Worm (Caenorhabditis elegans) whole organism, young adult: ENCODE data around the gene cgt-1.

Experiments
- B0261.1 ChIP-seq: sonication (generic microtip); optimal IDR thresholded peaks from 2 replicates; lab custom pipeline; 2016; ENCODE audit warnings: mild to moderate bottlenecking, missing genetic modification characterization, moderate library complexity, missing compliant biosample characterization
- D2030.7 ChIP-seq: fragments of 200-800 bp; sonication (Bioruptor generic); IDR thresholded peaks from 2 replicates; pipeline ENCODE4 v1.3.6; 2022; ENCODE audit warnings: missing genetic modification reagents, missing genetic modification characterization, missing compliant biosample characterization
- F37B4.10 ChIP-seq: fragments of 200-800 bp; sonication (Bioruptor generic); IDR thresholded peaks from 2 replicates; pipeline ENCODE4 v1.3.6; 2022; ENCODE audit warnings: missing genetic modification characterization, missing compliant biosample characterization
- F39B2.1 ChIP-seq: fragments of 200-800 bp; sonication (Bioruptor generic); IDR thresholded peaks from 2 replicates; pipeline ENCODE4 v1.3.6; 2022; ENCODE audit warnings: missing genetic modification reagents, missing genetic modification characterization, missing compliant biosample characterization
- F57C9.4 ChIP-seq: sonication (generic microtip); optimal IDR thresholded peaks from 2 replicates; lab custom pipeline; 2017; ENCODE audit warnings: mild to moderate bottlenecking, missing genetic modification characterization, missing compliant biosample characterization
- T26A5.8 ChIP-seq: sonication (generic microtip); optimal IDR thresholded peaks from 2 replicates; lab custom pipeline; 2016; ENCODE audit warnings: missing genetic modification characterization, missing compliant biosample characterization
- Y53F4B.3 ChIP-seq: fragments of 200-800 bp; sonication (Bioruptor generic); IDR thresholded peaks from 2 replicates; pipeline ENCODE4 v1.3.6; 2022; ENCODE audit warnings: missing genetic modification reagents, missing genetic modification characterization, missing compliant biosample characterization
- Y56A3A.18 ChIP-seq: fragments of 200-800 bp; sonication (Bioruptor generic); IDR thresholded peaks from 2 replicates; pipeline ENCODE4 v1.3.6; 2022; ENCODE audit warnings: missing genetic modification reagents, missing genetic modification characterization, missing compliant biosample characterization
- Y95B8A.8 ChIP-seq: fragments of 200-800 bp; sonication (Bioruptor generic); IDR thresholded peaks from 2 replicates; pipeline ENCODE4 v1.3.6; 2022; ENCODE audit warnings: missing genetic modification reagents, missing genetic modification characterization, missing compliant biosample characterization
- akir-1 ChIP-seq: fragments of 200-800 bp; sonication (Bioruptor generic); optimal IDR thresholded peaks from 2 replicates; lab custom pipeline; 2018; ENCODE audit warnings: mild to moderate bottlenecking, missing genetic modification characterization, moderate library complexity, missing compliant biosample characterization
- aptf-3 ChIP-seq: fragments of 200-800 bp; sonication (Bioruptor generic); IDR thresholded peaks from 2 replicates; pipeline ENCODE4 v1.3.6; 2022; ENCODE audit warnings: missing genetic modification characterization, missing compliant biosample characterization
- athp-1 ChIP-seq: sonication (generic microtip); optimal IDR thresholded peaks from 2 replicates; lab custom pipeline; 2017; ENCODE audit warnings: mild to moderate bottlenecking, missing genetic modification characterization, missing compliant biosample characterization
- bed-1 ChIP-seq: fragments of 200-800 bp; sonication (Bioruptor generic); IDR thresholded peaks from 2 replicates; pipeline ENCODE4 v1.3.6; 2022; ENCODE audit warnings: missing genetic modification reagents, missing genetic modification characterization, missing compliant biosample characterization
- ccch-3 ChIP-seq: fragments of 200-800 bp; sonication (Bioruptor generic); optimal IDR thresholded peaks from 2 replicates; lab custom pipeline; 2018; ENCODE audit warnings: mild to moderate bottlenecking, missing genetic modification characterization, missing compliant biosample characterization
- ceh-58 ChIP-seq: fragments of 200-800 bp; sonication (Bioruptor generic); IDR thresholded peaks from 2 replicates; pipeline ENCODE4 v1.3.6; 2022; ENCODE audit warnings: missing genetic modification characterization, missing compliant biosample characterization
- chd-7 ChIP-seq: sonication (generic microtip); optimal IDR thresholded peaks from 2 replicates; lab custom pipeline; 2016; ENCODE audit warnings: mild to moderate bottlenecking, missing genetic modification characterization, moderate library complexity, missing compliant biosample characterization
- dpff-1 ChIP-seq: sonication (generic microtip); optimal IDR thresholded peaks from 2 replicates; lab custom pipeline; 2017; ENCODE audit warnings: mild to moderate bottlenecking, missing genetic modification characterization, missing compliant biosample characterization
- egl-44 ChIP-seq: fragments of 200-800 bp; sonication (Bioruptor generic); IDR thresholded peaks from 2 replicates; pipeline ENCODE4 v1.3.6; 2022; ENCODE audit warnings: missing genetic modification reagents, missing genetic modification characterization, missing compliant biosample characterization
- ets-4 ChIP-seq: fragments of 200-800 bp; sonication (Bioruptor generic); optimal IDR thresholded peaks from 2 replicates; lab custom pipeline; 2018; ENCODE audit warnings: mild to moderate bottlenecking, missing genetic modification characterization, missing compliant biosample characterization
- hlh-26 ChIP-seq: fragments of 200-800 bp; sonication (Bioruptor generic); conservative IDR thresholded peaks from 2 replicates; pipeline ENCODE4 v1.3.6; 2022; ENCODE audit warnings: missing genetic modification reagents, missing genetic modification characterization, missing compliant biosample characterization
- hmg-20 ChIP-seq: fragments of 200-800 bp; sonication (Bioruptor generic); IDR thresholded peaks from 2 replicates; pipeline ENCODE4 v1.3.6; 2022; ENCODE audit warnings: missing genetic modification reagents, missing genetic modification characterization, missing compliant biosample characterization
- hsf-1 ChIP-seq: fragments of 200-800 bp; sonication (Bioruptor generic); IDR thresholded peaks from 2 replicates; pipeline ENCODE4 v1.3.6; 2022; ENCODE audit warnings: missing genetic modification reagents, missing genetic modification characterization, missing compliant biosample characterization
- lag-1 ChIP-seq: fragments of 200-800 bp; sonication (Bioruptor generic); IDR thresholded peaks from 2 replicates; pipeline ENCODE4 v1.3.6; 2022; ENCODE audit warnings: missing genetic modification reagents, missing genetic modification characterization, missing compliant biosample characterization
- let-526 ChIP-seq: fragments of 200-800 bp; sonication (Bioruptor generic); IDR thresholded peaks from 2 replicates; pipeline ENCODE4 v1.3.6; 2022; ENCODE audit warnings: missing genetic modification reagents, missing genetic modification characterization, missing compliant biosample characterization
- lin-40 ChIP-seq: sonication (generic microtip); optimal IDR thresholded peaks from 2 replicates; lab custom pipeline; 2016; ENCODE audit warnings: missing genetic modification characterization, mild to moderate bottlenecking, missing compliant biosample characterization, missing genotype, missing genetic modification reagents
- lsy-27 ChIP-seq: sonication (generic microtip); optimal IDR thresholded peaks from 2 replicates; lab custom pipeline; 2017; ENCODE audit warnings: missing genetic modification characterization, mild to moderate bottlenecking, missing compliant biosample characterization, antibody characterized with exemption, missing genotype, borderline replicate concordance; ENCODE audit not compliant: insufficient read depth
- madf-3 ChIP-seq: fragments of 200-800 bp; sonication (Bioruptor generic); IDR thresholded peaks from 2 replicates; pipeline ENCODE4 v1.3.6; 2022; ENCODE audit warnings: missing genetic modification reagents, missing genetic modification characterization, missing compliant biosample characterization
- nfya-1 ChIP-seq: sonication (generic microtip); optimal IDR thresholded peaks from 2 replicates; lab custom pipeline; 2017; ENCODE audit warnings: antibody characterized with exemption, missing compliant biosample characterization, missing genetic modification characterization, borderline replicate concordance; ENCODE audit not compliant: insufficient read depth
- nfya-2 ChIP-seq: fragments of 200-800 bp; sonication (Bioruptor generic); IDR thresholded peaks from 2 replicates; pipeline ENCODE4 v1.3.6; 2022; ENCODE audit warnings: missing genetic modification reagents, missing genetic modification characterization, missing compliant biosample characterization
- nhr-80 ChIP-seq: sonication (generic microtip); optimal IDR thresholded peaks from 2 replicates; lab custom pipeline; 2016; ENCODE audit warnings: missing genetic modification characterization, missing compliant biosample characterization
- nhr-90 ChIP-seq: sonication (generic microtip); optimal IDR thresholded peaks from 2 replicates; lab custom pipeline; 2016; ENCODE audit warnings: missing genotype, mild to moderate bottlenecking, missing genetic modification characterization, missing compliant biosample characterization
- rcor-1 ChIP-seq: fragments of 200-800 bp; sonication (Bioruptor generic); IDR thresholded peaks from 2 replicates; pipeline ENCODE4 v1.3.6; 2022; ENCODE audit warnings: missing genetic modification reagents, missing genetic modification characterization, missing compliant biosample characterization
- rec-8 ChIP-seq, 2 experiments: sonication (generic microtip); optimal IDR thresholded peaks; 2 replicates each; lab custom pipeline; 2016; ENCODE audit warnings: mild to moderate bottlenecking in 2 of 2, missing genetic modification characterization in 2 of 2, missing genetic modification reagents in 2 of 2, missing genotype in 2 of 2, missing biosample characterization in 1 of 2, missing compliant biosample characterization in 1 of 2, moderate library complexity in 1 of 2
- rpc-1 ChIP-seq, 2 experiments: fragments of 150-350 bp in 1 of 2; sonication (generic microtip) in 1 of 2; optimal IDR thresholded peaks; 2 replicates each; lab custom pipeline; 2014 to 2018; ENCODE audit warnings: missing biosample characterization in 1 of 2, missing genetic modification characterization in 1 of 2, missing genetic modification reagents in 1 of 2, missing genotype in 1 of 2
- sea-2 ChIP-seq: fragments of 200-800 bp; sonication (Bioruptor generic); IDR thresholded peaks from 2 replicates; pipeline ENCODE4 v1.3.6; 2022; ENCODE audit warnings: missing genetic modification characterization, missing compliant biosample characterization
- snpc-3.4 ChIP-seq: sonication (generic microtip); optimal IDR thresholded peaks from 2 replicates; lab custom pipeline; 2017; ENCODE audit warnings: missing genetic modification characterization, mild to moderate bottlenecking, missing compliant biosample characterization, antibody characterized with exemption, moderate library complexity, missing genotype, missing genetic modification reagents
- snpc-4 ChIP-seq, 5 experiments: fragments of 150-350 bp in 1 of 5; sonication (generic microtip) in 4 of 5; optimal IDR thresholded peaks; 2 replicates each; lab custom pipeline; 2014 to 2018; ENCODE audit warnings: missing genetic modification characterization in 5 of 5, missing biosample characterization in 3 of 5, antibody characterized with exemption in 2 of 5, mild to moderate bottlenecking in 2 of 5, missing compliant biosample characterization in 2 of 5, missing genotype in 2 of 5, moderate library complexity in 2 of 5, missing genetic modification reagents in 1 of 5
- sptf-2 ChIP-seq: fragments of 200-800 bp; sonication (Bioruptor generic); optimal IDR thresholded peaks from 2 replicates; lab custom pipeline; 2018; ENCODE audit warnings: mild to moderate bottlenecking, missing genetic modification characterization, missing compliant biosample characterization
- unc-130 ChIP-seq: sonication (generic microtip); optimal IDR thresholded peaks from 2 replicates; lab custom pipeline; 2016; ENCODE audit warnings: missing genetic modification reagents, missing genetic modification characterization, missing compliant biosample characterization
- zfh-2 ChIP-seq: fragments of 200-800 bp; sonication (Bioruptor generic); conservative IDR thresholded peaks from 2 replicates; pipeline ENCODE4 v1.3.6; 2022; ENCODE audit warnings: missing genetic modification reagents, missing genetic modification characterization, missing compliant biosample characterization
- zim-3 ChIP-seq: sonication (generic microtip); optimal IDR thresholded peaks from 2 replicates; lab custom pipeline; 2017; ENCODE audit warnings: mild to moderate bottlenecking, missing genetic modification characterization, moderate library complexity, missing compliant biosample characterization
- ztf-25 ChIP-seq: fragments of 200-800 bp; sonication (Bioruptor generic); IDR thresholded peaks from 2 replicates; pipeline ENCODE4 v1.3.6; 2022; ENCODE audit warnings: missing genetic modification reagents, missing genetic modification characterization, missing compliant biosample characterization

cgt-1 gene

DNA sequence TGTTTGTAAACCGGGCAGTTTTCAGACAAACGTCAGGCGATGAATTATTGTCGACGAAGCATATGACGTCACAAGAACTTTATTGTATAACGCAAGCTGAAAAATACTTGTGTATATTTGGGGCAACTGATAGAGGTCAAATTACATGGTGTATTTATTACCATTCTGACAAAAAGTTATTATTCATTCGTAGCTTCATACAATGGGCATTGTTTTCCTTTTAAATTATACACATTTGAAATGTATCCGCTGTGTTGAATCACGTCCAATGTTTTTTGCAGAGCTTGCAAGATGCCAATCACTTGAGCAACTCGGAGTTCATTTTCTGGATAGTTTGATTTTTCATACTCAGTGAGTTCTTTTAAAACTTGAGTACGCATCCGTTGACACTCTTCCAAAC, 34.3 kb upstream of the cgt-1 start, which contains the start of gene F35E8.13:
F35E8.13 (plus strand) TSS at position 301 of the 400 bp plus-strand sequence.
- no peak for TF ChIP-seq hlh-26 (GFP tag; lab: Robert Waterston, UW)
- no peak for TF ChIP-seq bed-1 (GFP tag; lab: Robert Waterston, UW)
- TF ChIP-seq hmg-20 (GFP tag; lab: Robert Waterston, UW) = no peak
- TF ChIP-seq lin-40 (tag; lab: Kevin White, UChicago) = no peak
- no peak for TF ChIP-seq nfya-2
- no peak for TF ChIP-seq Y95B8A.8
- TF ChIP-seq unc-130 (GFP tag; lab: Kevin White, UChicago) = no peak
- TF ChIP-seq athp-1 (tag; lab: Kevin White, UChicago) = no peak
- no peak for TF ChIP-seq snpc-3.4 (tag; lab: Kevin White, UChicago)
- no peak for TF ChIP-seq madf-3 (GFP tag; lab: Robert Waterston, UW)
- TF ChIP-seq zim-3 (tag; lab: Kevin White, UChicago) = no peak
- no peak for TF ChIP-seq akir-1 (GFP tag; lab: Kevin White, UChicago)
- no peak for TF ChIP-seq aptf-3 (GFP tag; lab: Robert Waterston, UW)

DNA sequence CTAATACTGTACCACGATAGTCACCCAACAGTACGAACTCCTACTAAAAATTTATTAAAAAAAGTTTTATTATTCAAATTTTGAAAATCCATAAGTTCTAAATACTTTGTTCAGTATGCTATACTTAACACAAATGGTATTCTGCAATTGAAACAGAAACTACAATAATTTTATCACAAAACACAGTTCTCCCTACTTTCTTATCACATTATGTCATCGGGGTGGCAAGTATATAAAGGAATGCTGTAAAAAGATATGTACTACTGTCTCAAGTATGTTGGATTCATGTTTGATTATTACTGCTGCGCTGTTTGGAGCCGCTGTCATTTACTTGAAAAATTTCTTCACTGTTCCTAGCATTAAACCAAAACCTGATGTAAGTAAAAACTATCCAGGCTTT, 32.5 kb upstream of the cgt-1 start, which contains the start of gene cdr-1:
cdr-1 (plus strand) TSS at position 208 of the 400 bp plus-strand sequence.
- TF ChIP-seq T26A5.8 (tag; lab: Kevin White, UChicago) = no peak
- no peak for TF ChIP-seq rec-8 (tag; optimal IDR thresholded peaks at IDR 0.05; lab: Kevin White, UChicago)
- no peak for TF ChIP-seq F37B4.10 (GFP tag; lab: Robert Waterston, UW)
- no peak for TF ChIP-seq hlh-26 (GFP tag; lab: Robert Waterston, UW)
- TF ChIP-seq ccch-3 (GFP tag; lab: Kevin White, UChicago) = no peak
- TF ChIP-seq Y56A3A.18 (GFP tag; lab: Robert Waterston, UW) = no peak
- no peak for TF ChIP-seq Y53F4B.3
- no peak for TF ChIP-seq ztf-25
- TF ChIP-seq chd-7 (tag; lab: Kevin White, UChicago) = no peak
- no peak for TF ChIP-seq D2030.7 (GFP tag; lab: Robert Waterston, UW)
- TF ChIP-seq let-526 (GFP tag; lab: Robert Waterston, UW) = no peak
- TF ChIP-seq rcor-1 (GFP tag; lab: Robert Waterston, UW) = no peak
- TF ChIP-seq F39B2.1 (GFP tag; lab: Robert Waterston, UW) = no peak
- TF ChIP-seq nhr-90 (tag; lab: Kevin White, UChicago) = no peak
- no peak for TF ChIP-seq snpc-4 (GFP tag; optimal IDR thresholded peaks at IDR 0.05; lab: Kevin White, UChicago)
- no peak for TF ChIP-seq snpc-4 (tag; optimal IDR thresholded peaks at IDR 0.05; lab: Kevin White, UChicago)
- no peak for TF ChIP-seq ceh-58 (GFP tag; lab: Robert Waterston, UW)
- no peak for TF ChIP-seq akir-1 (GFP tag; lab: Kevin White, UChicago)
- no peak for TF ChIP-seq sptf-2 (GFP tag; lab: Kevin White, UChicago)
- no peak for TF ChIP-seq ets-4 (GFP tag; lab: Kevin White, UChicago)

DNA sequence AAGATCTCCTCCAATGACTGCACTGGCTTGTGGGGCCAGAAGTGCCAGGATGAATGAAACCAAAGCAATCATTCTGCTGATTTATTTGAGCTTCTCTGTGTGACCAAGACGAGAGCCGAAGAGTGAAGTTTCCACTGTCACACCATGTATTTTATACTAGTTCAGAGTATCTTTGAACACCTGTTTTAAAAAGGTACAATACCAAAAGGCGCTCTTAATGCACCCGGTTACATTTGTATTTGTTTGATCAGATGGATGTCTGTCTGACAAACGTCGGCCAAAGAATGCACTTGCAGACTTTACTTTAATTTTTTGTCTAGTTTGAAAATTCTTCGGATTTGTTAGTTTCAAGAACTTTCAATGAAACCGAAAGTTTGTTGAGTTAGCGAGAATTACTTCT, 31.6 kb upstream of the cgt-1 start, which contains the start of gene F35E8.10:
F35E8.10 (minus strand) TSS at position 101 of the 400 bp plus-strand sequence.
- TF ChIP-seq rpc-1 (optimal IDR thresholded peaks at IDR 0.05; lab: Kevin White, UChicago) (no peak), rpc-1 (tag; optimal IDR thresholded peaks at IDR 0.05; lab: Kevin White, UChicago) (no peak)

DNA sequence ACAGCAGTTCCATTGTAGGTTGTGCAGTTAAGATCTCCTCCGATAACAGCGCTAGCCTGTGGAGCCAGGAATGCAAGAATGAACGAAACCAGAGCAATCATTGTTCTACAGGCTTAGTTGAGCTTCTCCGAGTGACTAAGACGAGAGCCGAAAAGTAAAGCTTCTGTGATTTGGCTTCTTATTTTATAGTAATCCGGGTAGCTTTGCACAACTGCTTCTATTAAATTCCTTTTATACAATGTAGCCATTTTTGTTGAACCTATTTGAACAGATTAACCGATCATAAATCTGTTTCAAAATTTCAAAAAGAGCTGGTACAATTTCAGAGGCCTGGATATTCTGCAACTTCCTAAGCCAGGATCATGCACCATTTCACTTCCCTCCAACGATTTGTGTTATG, 28.8 kb upstream of the cgt-1 start, which contains the start of gene F35E8.9:
F35E8.9 (minus strand) TSS at position 101 of the 400 bp plus-strand sequence.
- TF ChIP-seq dpff-1 (tag; lab: Kevin White, UChicago) = no peak
- no peak for TF ChIP-seq T26A5.8 (tag; lab: Kevin White, UChicago)
- TF ChIP-seq zfh-2 (GFP tag; lab: Robert Waterston, UW) = no peak
- TF ChIP-seq hmg-20 (GFP tag; lab: Robert Waterston, UW) = no peak
- TF ChIP-seq lsy-27 = no peak
- TF ChIP-seq akir-1 (GFP tag; lab: Kevin White, UChicago) = no peak
- no peak for TF ChIP-seq F57C9.4 (tag; lab: Kevin White, UChicago)
- TF ChIP-seq ets-4 (GFP tag; lab: Kevin White, UChicago) = no peak
- no peak for TF ChIP-seq B0261.1 (tag; lab: Kevin White, UChicago)
- TF ChIP-seq nfya-1 (tag; lab: Kevin White, UChicago) = no peak
- no peak for TF ChIP-seq egl-44
- no peak for TF ChIP-seq sea-2 (GFP tag; lab: Robert Waterston, UW)
- no peak for TF ChIP-seq rcor-1 (GFP tag; lab: Robert Waterston, UW)
- TF ChIP-seq nhr-80 (tag; lab: Kevin White, UChicago) = no peak
- TF ChIP-seq lag-1 (GFP tag; lab: Robert Waterston, UW) = no peak
- TF ChIP-seq hsf-1 (GFP tag; lab: Robert Waterston, UW) = no peak
- no peak for TF ChIP-seq Y95B8A.8
